Worm (Caenorhabditis elegans) whole organism, young adult: ENCODE data around the gene Y43F8C.5.

Experiments used
- F49E8.2 ChIP-seq: sonication (generic microtip); optimal IDR thresholded peaks from 3 replicates; lab custom pipeline; 2017; ENCODE audit warnings: missing genetic modification characterization, mild to moderate bottlenecking, missing compliant biosample characterization, antibody characterized with exemption, moderate library complexity; ENCODE audit not compliant: insufficient read depth
- akir-1 ChIP-seq: fragments of 200-800 bp; sonication (Bioruptor generic); optimal IDR thresholded peaks from 2 replicates; lab custom pipeline; 2018; ENCODE audit warnings: mild to moderate bottlenecking, missing genetic modification characterization, moderate library complexity, missing compliant biosample characterization
- ama-1 ChIP-seq, 3 experiments: fragments of 150-350 bp in 1 of 3; sonication (generic microtip) in 2 of 3; optimal IDR thresholded peaks; 2 replicates each; lab custom pipeline; 2014 to 2018; ENCODE audit warnings: missing biosample characterization in 2 of 3, missing genetic modification characterization in 2 of 3, missing genetic modification reagents in 2 of 3
- cebp-1 ChIP-seq, 2 experiments: fragments of 200-800 bp in 1 of 2; sonication (Bioruptor generic) in 1 of 2; sonication (generic microtip) in 1 of 2; IDR thresholded peaks in 1 of 2; optimal IDR thresholded peaks in 1 of 2; 2 replicates each; pipeline versions ENCODE4 v1.3.6 to Lab custom; 2017 to 2022; ENCODE audit warnings: missing compliant biosample characterization in 2 of 2, missing genetic modification characterization in 2 of 2, mild to moderate bottlenecking in 1 of 2, missing genetic modification reagents in 1 of 2, moderate library complexity in 1 of 2
- nfyb-1 ChIP-seq: fragments of 200-800 bp; sonication (Bioruptor generic); IDR thresholded peaks from 2 replicates; pipeline ENCODE4 v1.3.6; 2022; ENCODE audit warnings: missing genetic modification reagents, missing genetic modification characterization, missing compliant biosample characterization

- TF ChIP-seq cebp-1 (GFP tag; IDR thresholded peaks at IDR 0.05; lab: Robert Waterston, UW) (no peak), cebp-1 (tag; optimal IDR thresholded peaks at IDR 0.05; lab: Kevin White, UChicago) (no peak), ama-1 (optimal IDR thresholded peaks at IDR 0.05; lab: Kevin White, UChicago) (no peak), ama-1 (GFP tag; optimal IDR thresholded peaks at IDR 0.05; lab: Kevin White, UChicago) (no peak), nfyb-1 (GFP tag; lab: Robert Waterston, UW) (no peak), F49E8.2 (no peak), akir-1 (GFP tag; lab: Kevin White, UChicago) (no peak)
Observed at ce11 chrV:19625719-19626118, 6.7 kb downstream of the Y43F8C.5 start.
